Worm (Caenorhabditis elegans) whole organism, young adult: ENCODE data around the gene F59G1.8.
A peak's percentile ranks its signal among the peaks of the same experiment; 100 is the strongest.

Experiments
- B0019.2 ChIP-seq: fragments of 200-800 bp; sonication (Bioruptor generic); conservative IDR thresholded peaks from 2 replicates; pipeline ENCODE4 v1.3.6; 2022; ENCODE audit warnings: missing genetic modification reagents, missing genetic modification characterization, missing compliant biosample characterization
- B0261.1 ChIP-seq: sonication (generic microtip); optimal IDR thresholded peaks from 2 replicates; lab custom pipeline; 2016; ENCODE audit warnings: mild to moderate bottlenecking, missing genetic modification characterization, moderate library complexity, missing compliant biosample characterization
- C06A6.2 ChIP-seq: fragments of 200-800 bp; sonication (Bioruptor generic); conservative IDR thresholded peaks from 2 replicates; pipeline ENCODE4 v1.3.6; 2022; ENCODE audit warnings: missing genetic modification characterization, missing compliant biosample characterization
- F33H1.4 ChIP-seq: fragments of 200-800 bp; sonication (Bioruptor generic); IDR thresholded peaks from 2 replicates; pipeline ENCODE4 v1.3.6; 2022; ENCODE audit warnings: missing genetic modification reagents, missing genetic modification characterization, missing compliant biosample characterization
- F55B11.4 ChIP-seq: sonication (generic microtip); optimal IDR thresholded peaks from 2 replicates; lab custom pipeline; 2016; ENCODE audit warnings: missing compliant biosample characterization, missing genetic modification characterization, borderline replicate concordance; ENCODE audit not compliant: insufficient read depth
- F57C9.4 ChIP-seq: sonication (generic microtip); optimal IDR thresholded peaks from 2 replicates; lab custom pipeline; 2017; ENCODE audit warnings: mild to moderate bottlenecking, missing genetic modification characterization, missing compliant biosample characterization
- Y53F4B.3 ChIP-seq: fragments of 200-800 bp; sonication (Bioruptor generic); IDR thresholded peaks from 2 replicates; pipeline ENCODE4 v1.3.6; 2022; ENCODE audit warnings: missing genetic modification reagents, missing genetic modification characterization, missing compliant biosample characterization
- Y67H2A.10 ChIP-seq: fragments of 200-800 bp; sonication (Bioruptor generic); conservative IDR thresholded peaks from 2 replicates; pipeline ENCODE4 v1.3.6; 2022; ENCODE audit warnings: missing genetic modification reagents, missing genetic modification characterization, missing compliant biosample characterization
- ZK185.1 ChIP-seq: sonication (generic microtip); optimal IDR thresholded peaks from 2 replicates; lab custom pipeline; 2016; ENCODE audit warnings: mild to moderate bottlenecking, missing genetic modification characterization, missing compliant biosample characterization; ENCODE audit not compliant: poor library complexity, severe bottlenecking
- akir-1 ChIP-seq: fragments of 200-800 bp; sonication (Bioruptor generic); optimal IDR thresholded peaks from 2 replicates; lab custom pipeline; 2018; ENCODE audit warnings: mild to moderate bottlenecking, missing genetic modification characterization, moderate library complexity, missing compliant biosample characterization
- aptf-3 ChIP-seq: fragments of 200-800 bp; sonication (Bioruptor generic); IDR thresholded peaks from 2 replicates; pipeline ENCODE4 v1.3.6; 2022; ENCODE audit warnings: missing genetic modification characterization, missing compliant biosample characterization
- atf-7 ChIP-seq: sonication (generic microtip); optimal IDR thresholded peaks from 2 replicates; lab custom pipeline; 2017; ENCODE audit warnings: mild to moderate bottlenecking, missing genetic modification characterization, missing compliant biosample characterization
- attf-6 ChIP-seq: fragments of 200-800 bp; sonication (Bioruptor generic); IDR thresholded peaks from 2 replicates; pipeline ENCODE4 v1.3.6; 2022; ENCODE audit warnings: missing genetic modification reagents, missing genetic modification characterization, missing compliant biosample characterization
- bed-1 ChIP-seq: fragments of 200-800 bp; sonication (Bioruptor generic); IDR thresholded peaks from 2 replicates; pipeline ENCODE4 v1.3.6; 2022; ENCODE audit warnings: missing genetic modification reagents, missing genetic modification characterization, missing compliant biosample characterization
- ccch-3 ChIP-seq: fragments of 200-800 bp; sonication (Bioruptor generic); optimal IDR thresholded peaks from 2 replicates; lab custom pipeline; 2018; ENCODE audit warnings: mild to moderate bottlenecking, missing genetic modification characterization, missing compliant biosample characterization
- cebp-1 ChIP-seq, 2 experiments: fragments of 200-800 bp in 1 of 2; sonication (Bioruptor generic) in 1 of 2; sonication (generic microtip) in 1 of 2; IDR thresholded peaks in 1 of 2; optimal IDR thresholded peaks in 1 of 2; 2 replicates each; pipeline versions ENCODE4 v1.3.6 to Lab custom; 2017 to 2022; ENCODE audit warnings: missing compliant biosample characterization in 2 of 2, missing genetic modification characterization in 2 of 2, mild to moderate bottlenecking in 1 of 2, missing genetic modification reagents in 1 of 2, moderate library complexity in 1 of 2
- ceh-27 ChIP-seq: fragments of 200-800 bp; sonication (Bioruptor generic); optimal IDR thresholded peaks from 2 replicates; lab custom pipeline; 2018; ENCODE audit warnings: mild to moderate bottlenecking, missing genetic modification characterization, moderate library complexity, missing compliant biosample characterization
- ceh-58 ChIP-seq: fragments of 200-800 bp; sonication (Bioruptor generic); IDR thresholded peaks from 2 replicates; pipeline ENCODE4 v1.3.6; 2022; ENCODE audit warnings: missing genetic modification characterization, missing compliant biosample characterization
- ceh-79 ChIP-seq: sonication (generic microtip); optimal IDR thresholded peaks from 2 replicates; lab custom pipeline; 2017; ENCODE audit warnings: mild to moderate bottlenecking, missing genetic modification characterization, missing compliant biosample characterization
- die-1 ChIP-seq: sonication (generic microtip); optimal IDR thresholded peaks from 2 replicates; lab custom pipeline; 2016; ENCODE audit warnings: missing genotype, mild to moderate bottlenecking, missing genetic modification characterization, missing compliant biosample characterization
- dox-1 ChIP-seq: fragments of 200-800 bp; sonication (Bioruptor generic); IDR thresholded peaks from 2 replicates; pipeline ENCODE4 v1.3.6; 2022; ENCODE audit warnings: missing genetic modification reagents, missing genetic modification characterization, missing compliant biosample characterization
- egrh-3 ChIP-seq: fragments of 200-800 bp; sonication (Bioruptor generic); IDR thresholded peaks from 2 replicates; pipeline ENCODE4 v1.3.6; 2022; ENCODE audit warnings: missing genetic modification reagents, missing genetic modification characterization, missing compliant biosample characterization
- ekl-4 ChIP-seq: fragments of 200-800 bp; sonication (Bioruptor generic); IDR thresholded peaks from 2 replicates; pipeline ENCODE4 v1.3.6; 2022; ENCODE audit warnings: missing genetic modification reagents, missing genetic modification characterization, missing compliant biosample characterization
- ets-4 ChIP-seq: fragments of 200-800 bp; sonication (Bioruptor generic); optimal IDR thresholded peaks from 2 replicates; lab custom pipeline; 2018; ENCODE audit warnings: mild to moderate bottlenecking, missing genetic modification characterization, missing compliant biosample characterization
- fkh-3 ChIP-seq: sonication (generic microtip); optimal IDR thresholded peaks from 2 replicates; lab custom pipeline; 2016; ENCODE audit warnings: mild to moderate bottlenecking, missing genetic modification characterization, missing compliant biosample characterization
- hlh-12 ChIP-seq: sonication (generic microtip); optimal IDR thresholded peaks from 2 replicates; lab custom pipeline; 2016; ENCODE audit warnings: missing genetic modification characterization, missing compliant biosample characterization
- hmg-1.2 ChIP-seq: fragments of 200-800 bp; sonication (Bioruptor generic); IDR thresholded peaks from 2 replicates; pipeline ENCODE4 v1.3.6; 2022; ENCODE audit warnings: missing genetic modification reagents, missing genetic modification characterization, missing compliant biosample characterization
- hrde-1 ChIP-seq: sonication (generic microtip); optimal IDR thresholded peaks from 2 replicates; lab custom pipeline; 2016; ENCODE audit warnings: missing genetic modification characterization, mild to moderate bottlenecking, missing compliant biosample characterization, moderate library complexity, missing genotype, missing genetic modification reagents, borderline replicate concordance
- lin-35 ChIP-seq, 3 experiments: fragments of 150-350 bp in 2 of 3; sonication (generic microtip) in 1 of 3; optimal IDR thresholded peaks; 2 replicates each; lab custom pipeline; 2014 to 2018; ENCODE audit warnings: missing biosample characterization in 3 of 3, missing genetic modification characterization in 3 of 3, missing genetic modification reagents in 3 of 3
- lsl-1 ChIP-seq: fragments of 200-800 bp; sonication (Bioruptor generic); optimal IDR thresholded peaks from 2 replicates; lab custom pipeline; 2018; ENCODE audit warnings: mild to moderate bottlenecking, missing genetic modification characterization, moderate library complexity, missing compliant biosample characterization
- madf-3 ChIP-seq: fragments of 200-800 bp; sonication (Bioruptor generic); IDR thresholded peaks from 2 replicates; pipeline ENCODE4 v1.3.6; 2022; ENCODE audit warnings: missing genetic modification reagents, missing genetic modification characterization, missing compliant biosample characterization
- madf-6 ChIP-seq: fragments of 200-800 bp; sonication (Bioruptor generic); IDR thresholded peaks from 2 replicates; pipeline ENCODE4 v1.3.6; 2022; ENCODE audit warnings: missing genetic modification reagents, missing genetic modification characterization, missing compliant biosample characterization
- mxl-1 ChIP-seq: sonication (generic microtip); optimal IDR thresholded peaks from 2 replicates; lab custom pipeline; 2016; ENCODE audit warnings: missing genetic modification characterization, missing compliant biosample characterization
- nfyb-1 ChIP-seq: fragments of 200-800 bp; sonication (Bioruptor generic); IDR thresholded peaks from 2 replicates; pipeline ENCODE4 v1.3.6; 2022; ENCODE audit warnings: missing genetic modification reagents, missing genetic modification characterization, missing compliant biosample characterization
- nhr-80 ChIP-seq: sonication (generic microtip); optimal IDR thresholded peaks from 2 replicates; lab custom pipeline; 2016; ENCODE audit warnings: missing genetic modification characterization, missing compliant biosample characterization
- rcor-1 ChIP-seq: fragments of 200-800 bp; sonication (Bioruptor generic); IDR thresholded peaks from 2 replicates; pipeline ENCODE4 v1.3.6; 2022; ENCODE audit warnings: missing genetic modification reagents, missing genetic modification characterization, missing compliant biosample characterization
- rec-8 ChIP-seq, 2 experiments: sonication (generic microtip); optimal IDR thresholded peaks; 2 replicates each; lab custom pipeline; 2016; ENCODE audit warnings: mild to moderate bottlenecking in 2 of 2, missing genetic modification characterization in 2 of 2, missing genetic modification reagents in 2 of 2, missing genotype in 2 of 2, missing biosample characterization in 1 of 2, missing compliant biosample characterization in 1 of 2, moderate library complexity in 1 of 2
- snpc-1.1 ChIP-seq: sonication (generic microtip); optimal IDR thresholded peaks from 2 replicates; lab custom pipeline; 2017; ENCODE audit warnings: missing genetic modification characterization, mild to moderate bottlenecking, missing compliant biosample characterization, antibody characterized with exemption, moderate library complexity, missing genotype, missing genetic modification reagents; ENCODE audit not compliant: insufficient read depth
- snpc-3.4 ChIP-seq: sonication (generic microtip); optimal IDR thresholded peaks from 2 replicates; lab custom pipeline; 2017; ENCODE audit warnings: missing genetic modification characterization, mild to moderate bottlenecking, missing compliant biosample characterization, antibody characterized with exemption, moderate library complexity, missing genotype, missing genetic modification reagents
- snpc-4 ChIP-seq, 5 experiments: fragments of 150-350 bp in 1 of 5; sonication (generic microtip) in 4 of 5; optimal IDR thresholded peaks; 2 replicates each; lab custom pipeline; 2014 to 2018; ENCODE audit warnings: missing genetic modification characterization in 5 of 5, missing biosample characterization in 3 of 5, antibody characterized with exemption in 2 of 5, mild to moderate bottlenecking in 2 of 5, missing compliant biosample characterization in 2 of 5, missing genotype in 2 of 5, moderate library complexity in 2 of 5, missing genetic modification reagents in 1 of 5
- sptf-2 ChIP-seq: fragments of 200-800 bp; sonication (Bioruptor generic); optimal IDR thresholded peaks from 2 replicates; lab custom pipeline; 2018; ENCODE audit warnings: mild to moderate bottlenecking, missing genetic modification characterization, missing compliant biosample characterization
- tbp1 ChIP-seq: fragments of 200-800 bp; sonication (Bioruptor generic); optimal IDR thresholded peaks from 2 replicates; lab custom pipeline; 2018; ENCODE audit warnings: mild to moderate bottlenecking, missing genetic modification characterization, missing compliant biosample characterization
- tbx-9 ChIP-seq: sonication (generic microtip); optimal IDR thresholded peaks from 2 replicates; lab custom pipeline; 2016; ENCODE audit warnings: borderline replicate concordance, missing genetic modification characterization, inconsistent platforms, missing compliant biosample characterization
- unc-130 ChIP-seq: sonication (generic microtip); optimal IDR thresholded peaks from 2 replicates; lab custom pipeline; 2016; ENCODE audit warnings: missing genetic modification reagents, missing genetic modification characterization, missing compliant biosample characterization
- ztf-22 ChIP-seq: fragments of 200-800 bp; sonication (Bioruptor generic); optimal IDR thresholded peaks from 2 replicates; lab custom pipeline; 2018; ENCODE audit warnings: mild to moderate bottlenecking, missing genetic modification characterization, moderate library complexity, missing compliant biosample characterization
- ztf-25 ChIP-seq: fragments of 200-800 bp; sonication (Bioruptor generic); IDR thresholded peaks from 2 replicates; pipeline ENCODE4 v1.3.6; 2022; ENCODE audit warnings: missing genetic modification reagents, missing genetic modification characterization, missing compliant biosample characterization
- ztf-28 ChIP-seq: fragments of 200-800 bp; sonication (Bioruptor generic); IDR thresholded peaks from 2 replicates; pipeline ENCODE4 v1.3.6; 2022; ENCODE audit warnings: missing genetic modification reagents, missing genetic modification characterization, missing compliant biosample characterization

The F59G1.8 gene

DNA sequence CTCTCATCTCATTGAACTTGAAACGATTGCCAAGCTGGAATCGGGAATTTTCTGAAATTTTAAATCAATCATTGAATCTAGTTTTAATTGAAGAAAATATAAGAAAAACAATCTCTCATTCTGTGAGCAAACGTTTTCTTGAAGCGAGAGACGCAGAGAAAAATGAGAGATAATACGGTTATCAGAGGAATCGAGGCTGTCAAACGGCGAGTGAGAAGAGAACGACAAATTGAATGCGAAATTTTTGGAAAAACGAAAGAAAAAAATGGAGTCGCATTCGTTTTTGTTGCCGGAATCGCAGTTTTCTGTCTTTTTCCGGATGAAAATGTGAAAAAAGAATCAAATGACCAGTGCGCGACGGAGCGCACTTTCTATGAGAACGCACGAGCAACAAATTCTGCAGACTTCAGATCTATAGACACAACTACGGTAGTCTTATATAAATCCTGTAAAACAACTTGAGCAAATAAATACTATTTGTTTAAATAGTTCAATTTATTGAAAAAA is 32.7 kb upstream of the F59G1.8 start, which contains the start of gene tex-2 (continued):
- TF ChIP-seq snpc-3.4 (tag; lab: Kevin White, UChicago): no peak
- TF ChIP-seq ekl-4: no peak
- TF ChIP-seq rec-8 (tag; optimal IDR thresholded peaks at IDR 0.05; lab: Kevin White, UChicago): no peak
- TF ChIP-seq B0261.1 (tag; lab: Kevin White, UChicago): no peak
- no peak for TF ChIP-seq B0019.2 (GFP tag; lab: Robert Waterston, UW)
- no peak for TF ChIP-seq atf-7 (tag; lab: Kevin White, UChicago)
- no peak for TF ChIP-seq ceh-27 (GFP tag; lab: Kevin White, UChicago)
- no peak for TF ChIP-seq ztf-22 (GFP tag; lab: Kevin White, UChicago)
- TF ChIP-seq ccch-3: no peak
- TF ChIP-seq ztf-25: no peak
- no peak for TF ChIP-seq lin-35 (GFP tag; optimal IDR thresholded peaks at IDR 0.05; lab: Kevin White, UChicago)
- no peak for TF ChIP-seq F57C9.4
- no peak for TF ChIP-seq fkh-3 (tag; lab: Kevin White, UChicago)
- TF ChIP-seq ceh-79: no peak
- TF ChIP-seq akir-1 (GFP tag; lab: Kevin White, UChicago): no peak
- TF ChIP-seq unc-130 (GFP tag; lab: Kevin White, UChicago): no peak
- TF ChIP-seq snpc-4 (GFP tag; optimal IDR thresholded peaks at IDR 0.05; lab: Kevin White, UChicago): no peak
- TF ChIP-seq snpc-4 (tag; optimal IDR thresholded peaks at IDR 0.05; lab: Kevin White, UChicago): peak in 1 of 4 experiments; percentile 51
- peak; percentile 15 for TF ChIP-seq lsl-1 (GFP tag; lab: Kevin White, UChicago)
- TF ChIP-seq aptf-3 (GFP tag; lab: Robert Waterston, UW): no peak
- no peak for TF ChIP-seq F55B11.4 (tag; lab: Kevin White, UChicago)
- TF ChIP-seq Y53F4B.3 (GFP tag; lab: Robert Waterston, UW): no peak
- no peak for TF ChIP-seq hrde-1 (tag; lab: Kevin White, UChicago)
- no peak for TF ChIP-seq snpc-1.1 (tag; lab: Kevin White, UChicago)
- no peak for TF ChIP-seq mxl-1 (tag; lab: Kevin White, UChicago)
- TF ChIP-seq hmg-1.2 (GFP tag; lab: Robert Waterston, UW): peak; percentile 70; the same call in 1 of the 2 replicates
- no peak for TF ChIP-seq attf-6 (GFP tag; lab: Robert Waterston, UW)
- TF ChIP-seq madf-6 (GFP tag; lab: Robert Waterston, UW): no peak
- TF ChIP-seq hlh-12: no peak
- no peak for TF ChIP-seq die-1 (tag; lab: Kevin White, UChicago)
- TF ChIP-seq madf-3 (GFP tag; lab: Robert Waterston, UW): no peak
- no peak for TF ChIP-seq bed-1 (GFP tag; lab: Robert Waterston, UW)
- no peak for TF ChIP-seq ztf-28
- TF ChIP-seq nfyb-1 (GFP tag; lab: Robert Waterston, UW): no peak
- TF ChIP-seq rcor-1 (GFP tag; lab: Robert Waterston, UW): no peak
- peak; percentile 11 for TF ChIP-seq tbp1 (GFP tag; lab: Kevin White, UChicago)
- TF ChIP-seq sptf-2 (GFP tag; lab: Kevin White, UChicago): no peak
- no peak for TF ChIP-seq ceh-58 (GFP tag; lab: Robert Waterston, UW)
- no peak for TF ChIP-seq Y67H2A.10 (GFP tag; lab: Robert Waterston, UW)
- TF ChIP-seq ets-4: no peak
- TF ChIP-seq cebp-1 (GFP tag; IDR thresholded peaks at IDR 0.05; lab: Robert Waterston, UW): no peak
- no peak for TF ChIP-seq cebp-1 (tag; optimal IDR thresholded peaks at IDR 0.05; lab: Kevin White, UChicago)
- TF ChIP-seq F33H1.4: no peak
- TF ChIP-seq ZK185.1 (tag; lab: Kevin White, UChicago): no peak
- TF ChIP-seq tbx-9 (tag; lab: Kevin White, UChicago): no peak
- no peak for TF ChIP-seq C06A6.2
- peak; percentile 70 for TF ChIP-seq dox-1 (GFP tag; lab: Robert Waterston, UW)
- TF ChIP-seq egrh-3 (GFP tag; lab: Robert Waterston, UW): no peak
- peak; percentile 84 for TF ChIP-seq nhr-80 (tag; lab: Kevin White, UChicago)
